Fruit fly (Drosophila melanogaster) whole organism, embryonic: ENCODE data around the gene CG12182.
A peak's percentile ranks its signal among the peaks of the same experiment; 100 is the strongest.

Experiments used
- BEAF-32 ChIP-seq: fragments of 200-800 bp; sonication (Bioruptor generic); optimal IDR thresholded peaks from 3 replicates; lab custom pipeline; 2017; ENCODE audit warnings: missing biosample characterization, missing genetic modification characterization, mild to moderate bottlenecking, moderate library complexity, missing genetic modification reagents
- CG1024 ChIP-seq: fragments of 200-800 bp; sonication (Bioruptor generic); IDR thresholded peaks from 2 replicates; pipeline ENCODE4 v1.3.6; 2022; ENCODE audit warnings: missing biosample characterization, missing genetic modification characterization
- CG10267 ChIP-seq: fragments of 200-800 bp; sonication (Bioruptor generic); optimal IDR thresholded peaks from 2 replicates; lab custom pipeline; 2018; ENCODE audit warnings: missing biosample characterization, mild to moderate bottlenecking, missing genetic modification characterization, moderate library complexity
- CG11093 ChIP-seq: fragments of 200-800 bp; sonication (Bioruptor generic); IDR thresholded peaks from 3 replicates; pipeline ENCODE4 v1.3.6; 2022; ENCODE audit warnings: missing biosample characterization, missing genetic modification characterization
- CG11695 ChIP-seq: fragments of 200-800 bp; sonication (Bioruptor generic); IDR thresholded peaks from 3 replicates; pipeline ENCODE4 v1.3.6; 2022; ENCODE audit warnings: missing biosample characterization, missing genetic modification characterization
- CG12744 ChIP-seq: fragments of 200-800 bp; sonication (Bioruptor generic); optimal IDR thresholded peaks from 2 replicates; lab custom pipeline; 2016; ENCODE audit warnings: missing biosample characterization, missing genetic modification characterization
- CG1602 ChIP-seq: fragments of 200-800 bp; sonication (Bioruptor generic); optimal IDR thresholded peaks from 3 replicates; lab custom pipeline; 2016; ENCODE audit warnings: missing biosample characterization, missing genetic modification characterization
- CG1603 ChIP-seq: fragments of 200-800 bp; sonication (Bioruptor generic); optimal IDR thresholded peaks from 2 replicates; lab custom pipeline; 2019; ENCODE audit warnings: missing biosample characterization, mild to moderate bottlenecking, missing genetic modification characterization, moderate library complexity
- CG18476 ChIP-seq: fragments of 200-800 bp; sonication (Bioruptor generic); optimal IDR thresholded peaks from 2 replicates; lab custom pipeline; 2016; ENCODE audit warnings: missing biosample characterization, mild to moderate bottlenecking, missing genetic modification characterization
- CG18764 ChIP-seq: fragments of 200-800 bp; sonication (Bioruptor generic); optimal IDR thresholded peaks from 3 replicates; lab custom pipeline; 2016; ENCODE audit warnings: missing biosample characterization, missing genetic modification characterization
- CG2116 ChIP-seq: fragments of 200-800 bp; sonication (Bioruptor generic); optimal IDR thresholded peaks from 3 replicates; lab custom pipeline; 2018; ENCODE audit warnings: missing biosample characterization, mild to moderate bottlenecking, missing genetic modification characterization
- CG2875 ChIP-seq: fragments of 200-800 bp; sonication (Bioruptor generic); optimal IDR thresholded peaks from 2 replicates; lab custom pipeline; 2017; ENCODE audit warnings: missing biosample characterization, mild to moderate bottlenecking, missing genetic modification characterization, missing genetic modification reagents
- CG3163 ChIP-seq: fragments of 200-800 bp; sonication (Bioruptor generic); optimal IDR thresholded peaks from 3 replicates; lab custom pipeline; 2016; ENCODE audit warnings: missing biosample characterization, missing genetic modification characterization
- CG33213 ChIP-seq: fragments of 200-800 bp; sonication (Bioruptor generic); optimal IDR thresholded peaks from 3 replicates; lab custom pipeline; 2016; ENCODE audit warnings: missing biosample characterization, missing genetic modification characterization
- CG34376 ChIP-seq: fragments of 200-800 bp; sonication (Bioruptor generic); optimal IDR thresholded peaks from 2 replicates; lab custom pipeline; 2018; ENCODE audit warnings: missing biosample characterization, mild to moderate bottlenecking, missing genetic modification characterization
- CG5180 ChIP-seq: fragments of 200-800 bp; sonication (Bioruptor generic); optimal IDR thresholded peaks from 3 replicates; lab custom pipeline; 2017; ENCODE audit warnings: missing biosample characterization, missing genetic modification characterization, mild to moderate bottlenecking, moderate library complexity, missing genetic modification reagents
- CG5245 ChIP-seq: fragments of 200-800 bp; sonication (Bioruptor generic); optimal IDR thresholded peaks from 3 replicates; lab custom pipeline; 2016; ENCODE audit warnings: missing biosample characterization, missing genetic modification characterization
- CG6254 ChIP-seq: fragments of 200-800 bp; sonication (Bioruptor generic); optimal IDR thresholded peaks from 3 replicates; lab custom pipeline; 2017; ENCODE audit warnings: mild to moderate bottlenecking, missing biosample characterization, missing genetic modification reagents, missing genetic modification characterization
- CG6689 ChIP-seq: fragments of 200-800 bp; sonication (Bioruptor generic); IDR thresholded peaks from 2 replicates; pipeline ENCODE4 v1.3.6; 2022; ENCODE audit warnings: missing biosample characterization, missing genetic modification characterization
- CG7839 ChIP-seq: fragments of 200-800 bp; sonication (Bioruptor generic); optimal IDR thresholded peaks from 3 replicates; lab custom pipeline; 2018; ENCODE audit warnings: missing biosample characterization, mild to moderate bottlenecking, missing genetic modification characterization, moderate library complexity
- CG9727 ChIP-seq: fragments of 200-800 bp; sonication (Bioruptor generic); optimal IDR thresholded peaks from 3 replicates; lab custom pipeline; 2017; ENCODE audit warnings: missing biosample characterization, mild to moderate bottlenecking, missing genetic modification characterization
- CG9932 ChIP-seq: fragments of 200-800 bp; sonication (Bioruptor generic); IDR thresholded peaks from 2 replicates; pipeline ENCODE4 v1.3.6; 2022; ENCODE audit warnings: missing biosample characterization, missing genetic modification characterization
- Camta ChIP-seq: fragments of 200-800 bp; sonication (Bioruptor generic); optimal IDR thresholded peaks from 2 replicates; lab custom pipeline; 2016; ENCODE audit warnings: missing biosample characterization, missing genetic modification characterization
- Drgx ChIP-seq: fragments of 200-800 bp; sonication (Bioruptor generic); IDR thresholded peaks from 2 replicates; pipeline ENCODE4 v1.3.6; 2022; ENCODE audit warnings: missing biosample characterization, missing genetic modification characterization
- Fer1 ChIP-seq: fragments of 200-800 bp; sonication (Bioruptor generic); optimal IDR thresholded peaks from 2 replicates; lab custom pipeline; 2017; ENCODE audit warnings: missing biosample characterization, mild to moderate bottlenecking, missing genetic modification characterization
- GATAe ChIP-seq: fragments of 200-800 bp; sonication (Bioruptor generic); conservative IDR thresholded peaks from 2 replicates; pipeline ENCODE4 v1.3.6; 2022; ENCODE audit warnings: missing biosample characterization, missing genetic modification characterization
- Meics ChIP-seq: fragments of 200-800 bp; sonication (Bioruptor generic); optimal IDR thresholded peaks from 2 replicates; lab custom pipeline; 2017; ENCODE audit warnings: missing biosample characterization, mild to moderate bottlenecking, missing genetic modification characterization
- NfI ChIP-seq: fragments of 200-800 bp; sonication (Bioruptor generic); optimal IDR thresholded peaks from 3 replicates; lab custom pipeline; 2018; ENCODE audit warnings: missing biosample characterization, mild to moderate bottlenecking, missing genetic modification characterization, moderate library complexity
- Sin3A ChIP-seq: fragments of >200 bp; optimal IDR thresholded peaks from 2 replicates; lab custom pipeline; 2018
- Spps ChIP-seq: fragments of 200-800 bp; sonication (Bioruptor generic); optimal IDR thresholded peaks from 2 replicates; lab custom pipeline; 2018; ENCODE audit warnings: missing biosample characterization, mild to moderate bottlenecking, missing genetic modification characterization
- Xbp1 ChIP-seq: fragments of 200-800 bp; sonication (Bioruptor generic); optimal IDR thresholded peaks from 3 replicates; lab custom pipeline; 2016; ENCODE audit warnings: missing biosample characterization, mild to moderate bottlenecking, missing genetic modification characterization
- ash1 ChIP-seq: fragments of 200-800 bp; sonication (Bioruptor generic); optimal IDR thresholded peaks from 2 replicates; lab custom pipeline; 2018; ENCODE audit warnings: missing biosample characterization, mild to moderate bottlenecking, missing genetic modification characterization
- bab2 ChIP-seq: fragments of 200-800 bp; sonication (Bioruptor generic); optimal IDR thresholded peaks from 2 replicates; lab custom pipeline; 2016; ENCODE audit warnings: missing biosample characterization, missing genetic modification characterization
- bcd ChIP-seq: fragments of 200-800 bp; sonication (Bioruptor generic); optimal IDR thresholded peaks from 2 replicates; lab custom pipeline; 2017; ENCODE audit warnings: missing biosample characterization, mild to moderate bottlenecking, missing genetic modification characterization
- cato ChIP-seq: fragments of 200-800 bp; sonication (Bioruptor generic); optimal IDR thresholded peaks from 2 replicates; lab custom pipeline; 2016; ENCODE audit warnings: missing biosample characterization, missing genetic modification characterization, borderline replicate concordance
- chinmo ChIP-seq: fragments of 200-800 bp; sonication (Bioruptor generic); IDR thresholded peaks from 4 replicates; pipeline ENCODE4 v1.3.6; 2022; ENCODE audit warnings: missing biosample characterization, missing genetic modification characterization; ENCODE audit not compliant: partially characterized antibody
- dm ChIP-seq: fragments of 200-800 bp; sonication (Bioruptor generic); optimal IDR thresholded peaks from 3 replicates; lab custom pipeline; 2016; ENCODE audit warnings: missing biosample characterization, missing genetic modification characterization
- fd96Cb ChIP-seq: fragments of 200-800 bp; sonication (Bioruptor generic); optimal IDR thresholded peaks from 2 replicates; lab custom pipeline; 2018; ENCODE audit warnings: missing biosample characterization, mild to moderate bottlenecking, missing genetic modification characterization, moderate library complexity
- fu2 ChIP-seq: fragments of 200-800 bp; sonication (Bioruptor generic); optimal IDR thresholded peaks from 2 replicates; lab custom pipeline; 2016; ENCODE audit warnings: missing biosample characterization, missing genetic modification characterization
- jumu ChIP-seq: fragments of 200-800 bp; sonication (Bioruptor generic); optimal IDR thresholded peaks from 3 replicates; lab custom pipeline; 2016; ENCODE audit warnings: missing biosample characterization, missing genetic modification characterization
- kay ChIP-seq: fragments of 200-800 bp; sonication (Bioruptor generic); optimal IDR thresholded peaks from 2 replicates; lab custom pipeline; 2016; ENCODE audit warnings: missing biosample characterization, missing genetic modification characterization
- lab ChIP-seq: fragments of 200-800 bp; sonication (Bioruptor generic); optimal IDR thresholded peaks from 3 replicates; lab custom pipeline; 2017; ENCODE audit warnings: missing biosample characterization, missing genetic modification characterization, mild to moderate bottlenecking, moderate library complexity, missing genetic modification reagents
- lbe ChIP-seq: fragments of 200-800 bp; sonication (Bioruptor generic); optimal IDR thresholded peaks from 2 replicates; lab custom pipeline; 2016; ENCODE audit warnings: missing biosample characterization, mild to moderate bottlenecking, missing genetic modification characterization
- nau ChIP-seq: fragments of 200-800 bp; sonication (Bioruptor generic); optimal IDR thresholded peaks from 3 replicates; lab custom pipeline; 2017; ENCODE audit warnings: missing biosample characterization, mild to moderate bottlenecking, missing genetic modification characterization, missing genetic modification reagents
- pan ChIP-seq, 4 experiments: fragments of >200 bp in 3 of 4; fragments of 200-800 bp in 1 of 4; sonication (Bioruptor generic) in 1 of 4; optimal IDR thresholded peaks in 3 of 4; IDR thresholded peaks in 1 of 4; 2 replicates each; pipeline versions ENCODE4 v1.3.6 to Lab custom; 2017 to 2022; ENCODE audit warnings: missing biosample characterization in 2 of 4, missing genetic modification characterization in 2 of 4, mixed read lengths in 1 of 4
- sens ChIP-seq: fragments of 200-800 bp; sonication (Bioruptor generic); peaks from one replicate; lab custom pipeline; 2016; ENCODE audit warnings: missing biosample characterization, missing genetic modification characterization
- shn ChIP-seq: fragments of 200-800 bp; sonication (Bioruptor generic); optimal IDR thresholded peaks from 3 replicates; lab custom pipeline; 2016; ENCODE audit warnings: missing biosample characterization, missing genetic modification characterization
- sna ChIP-seq: fragments of 200-800 bp; sonication (Bioruptor generic); IDR thresholded peaks from 2 replicates; pipeline ENCODE4 v1.3.6; 2022; ENCODE audit warnings: missing biosample characterization, missing genetic modification characterization; ENCODE audit not compliant: partially characterized antibody
- vnd ChIP-seq: fragments of 200-800 bp; sonication (Bioruptor generic); IDR thresholded peaks from 3 replicates; pipeline ENCODE4 v1.3.6; 2022; ENCODE audit warnings: missing biosample characterization, missing genetic modification characterization; ENCODE audit not compliant: partially characterized antibody
- z ChIP-seq: fragments of 200-800 bp; sonication (Bioruptor generic); IDR thresholded peaks from 3 replicates; pipeline ENCODE4 v1.3.6; 2022; ENCODE audit warnings: missing biosample characterization, missing genetic modification characterization
- zfh1 ChIP-seq: fragments of 200-800 bp; sonication (Bioruptor generic); IDR thresholded peaks from 3 replicates; pipeline ENCODE4 v1.3.6; 2022; ENCODE audit warnings: missing biosample characterization, missing genetic modification characterization

CG12182 gene

dm6 chr3L:2571975-2572374 lies 27.4 kb downstream of the CG12182 start (continued):
- TF ChIP-seq CG5245 (GFP tag; lab: Kevin White, UChicago) = peak; percentile 3
- no peak for TF ChIP-seq CG2875
- no peak for TF ChIP-seq z (GFP tag; lab: Robert Waterston, UW)
- TF ChIP-seq bab2 (GFP tag; lab: Kevin White, UChicago) = peak; percentile 49
- TF ChIP-seq jumu (GFP tag; lab: Kevin White, UChicago) = peak; percentile 8
- TF ChIP-seq vnd (GFP tag; lab: Robert Waterston, UW) = no peak
- TF ChIP-seq CG11093 = peak; percentile 26; the same call in 1 of the 3 replicates
- peak; percentile 46 for TF ChIP-seq CG7839 (tag; lab: Kevin White, UChicago)
- no peak for TF ChIP-seq GATAe (GFP tag; lab: Robert Waterston, UW)
- TF ChIP-seq CG11695 (GFP tag; lab: Robert Waterston, UW) = peak; percentile 55
- TF ChIP-seq bcd (GFP tag; lab: Kevin White, UChicago) = peak; percentile 0
- TF ChIP-seq CG6254 (GFP tag; lab: Kevin White, UChicago) = no peak
- no peak for TF ChIP-seq Sin3A (lab: Kevin White, UChicago)
- TF ChIP-seq CG6689 (GFP tag; lab: Robert Waterston, UW) = peak; percentile 64
- no peak for TF ChIP-seq CG10267
- peak; percentile 27 for TF ChIP-seq sens (GFP tag; lab: Kevin White, UChicago)
- no peak for TF ChIP-seq fu2 (GFP tag; lab: Kevin White, UChicago)
- no peak for TF ChIP-seq CG5180 (GFP tag; lab: Kevin White, UChicago)
- peak; percentile 33 for TF ChIP-seq Fer1
- peak; percentile 86 for TF ChIP-seq Drgx (GFP tag; lab: Robert Waterston, UW)
- TF ChIP-seq fd96Cb (tag; lab: Kevin White, UChicago) = peak; percentile 25
- TF ChIP-seq lab (GFP tag; lab: Kevin White, UChicago) = peak; percentile 72
- no peak for TF ChIP-seq CG12744
- no peak for TF ChIP-seq CG18764 (GFP tag; lab: Kevin White, UChicago)
- no peak for TF ChIP-seq Camta (GFP tag; lab: Kevin White, UChicago)
- TF ChIP-seq Xbp1 (GFP tag; lab: Kevin White, UChicago) = peak; percentile 0
- no peak for TF ChIP-seq pan (optimal IDR thresholded peaks at IDR 0.05; lab: Kevin White, UChicago)
- peak in 1 of 2 experiments; percentile 64 for TF ChIP-seq pan (GFP tag; optimal IDR thresholded peaks at IDR 0.05 in 1 of 2, IDR thresholded peaks at IDR 0.05 in 1 of 2)
- peak; percentile 9 for TF ChIP-seq CG33213
- no peak for TF ChIP-seq shn (GFP tag; lab: Kevin White, UChicago)
- TF ChIP-seq CG18476 (GFP tag; lab: Kevin White, UChicago) = no peak
- TF ChIP-seq ash1 (GFP tag; lab: Kevin White, UChicago) = no peak
- no peak for TF ChIP-seq CG1603 (tag; lab: Kevin White, UChicago)
- TF ChIP-seq Meics (GFP tag; lab: Kevin White, UChicago) = peak; percentile 33
- TF ChIP-seq CG3163 = no peak
- no peak for TF ChIP-seq chinmo
- TF ChIP-seq CG1602 (GFP tag; lab: Kevin White, UChicago) = no peak
- TF ChIP-seq CG9932 (GFP tag; lab: Robert Waterston, UW) = 0 out of 2 replicates have a peak, but pooled peaks have one; percentile 37
- TF ChIP-seq zfh1 = peak; percentile 63
- no peak for TF ChIP-seq Spps (tag; lab: Kevin White, UChicago)
- no peak for TF ChIP-seq CG34376 (GFP tag; lab: Kevin White, UChicago)
- no peak for TF ChIP-seq kay
- TF ChIP-seq lbe (GFP tag; lab: Kevin White, UChicago) = no peak
- TF ChIP-seq sna (GFP tag; lab: Robert Waterston, UW) = no peak
- TF ChIP-seq CG2116 = no peak
- TF ChIP-seq cato = no peak
- peak; percentile 38; the same call in 1 of the 2 replicates for TF ChIP-seq CG1024
- TF ChIP-seq NfI (GFP tag; lab: Kevin White, UChicago) = no peak
- peak; percentile 43 for TF ChIP-seq nau
- no peak for TF ChIP-seq BEAF-32 (GFP tag; lab: Kevin White, UChicago)
- peak; percentile 29 for TF ChIP-seq CG9727 (GFP tag; lab: Kevin White, UChicago)
- TF ChIP-seq dm (GFP tag; lab: Kevin White, UChicago) = no peak
